Worm (Caenorhabditis elegans): Measurements from ENCODE around the gene adm-4.

DNA sequence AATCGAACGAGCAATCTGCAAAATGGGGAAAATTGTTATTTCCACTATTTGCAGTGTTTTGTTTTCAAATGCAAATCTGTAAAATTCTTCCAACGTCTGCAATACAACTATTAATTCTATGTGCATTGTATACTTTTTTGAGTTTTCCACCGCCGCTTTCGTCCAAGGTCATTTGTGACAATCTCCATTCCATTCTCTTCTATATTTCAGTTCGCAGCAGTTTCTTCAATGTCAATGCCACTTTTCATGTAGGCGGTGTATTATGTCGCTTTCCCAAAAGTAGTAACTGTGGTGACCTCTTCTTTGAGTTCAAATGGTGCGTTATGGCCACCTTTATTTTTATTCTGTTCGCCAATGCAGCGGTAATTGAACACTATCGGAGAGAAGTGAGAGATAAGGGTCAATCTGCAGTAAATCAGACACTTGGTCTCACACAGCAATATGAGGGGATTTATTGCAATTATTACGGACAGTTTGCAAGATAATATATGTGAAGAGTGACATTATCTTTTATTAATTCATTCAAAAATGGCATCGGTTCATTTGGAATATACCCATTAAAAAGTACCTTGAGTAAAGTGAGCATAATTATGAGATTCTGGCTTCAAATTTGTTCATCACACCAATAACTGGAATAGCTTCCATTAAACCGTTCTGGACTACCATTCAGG, 28.6 kb upstream of the adm-4 start:
- TF ChIP-seq syd-9 (tag; optimal IDR thresholded peaks at IDR 0.05), result no peak
- no peak for TF ChIP-seq tbx-2 (tag; optimal IDR thresholded peaks at IDR 0.05)
- no peak for TF ChIP-seq elt-2 (tag; optimal IDR thresholded peaks at IDR 0.05)
- no peak for TF ChIP-seq tbx-7 (tag; optimal IDR thresholded peaks at IDR 0.05)
- no peak for TF ChIP-seq pag-3 (tag; optimal IDR thresholded peaks at IDR 0.05; ENCODE audit: borderline replicate concordance)
- no peak for TF ChIP-seq fkh-10 (GFP tag; optimal IDR thresholded peaks at IDR 0.05)
- TF ChIP-seq dve-1 (tag; optimal IDR thresholded peaks at IDR 0.05), result no peak
- TF ChIP-seq madf-2 (tag; optimal IDR thresholded peaks at IDR 0.05), result no peak
- no peak for TF ChIP-seq fkh-6 (tag; optimal IDR thresholded peaks at IDR 0.05)

All from whole organism, late embryonic.